Worm (Caenorhabditis elegans) whole organism, L2 larva: ENCODE results near the gene gei-4.

Experiments
- ZK546.5 ChIP-seq: sonication (generic microtip); optimal IDR thresholded peaks from 2 replicates; lab custom pipeline; 2017; ENCODE audit warnings: missing biosample characterization, missing genetic modification characterization
- egl-27 ChIP-seq: sonication (generic microtip); optimal IDR thresholded peaks from 3 replicates; lab custom pipeline; 2017; ENCODE audit warnings: missing biosample characterization, missing genetic modification reagents, missing genetic modification characterization
- lsy-2 ChIP-seq, 2 experiments: fragments of 150-350 bp in 1 of 2; sonication (generic microtip) in 1 of 2; optimal IDR thresholded peaks; 2 replicates each; lab custom pipeline; 2014 to 2017; ENCODE audit warnings: missing biosample characterization in 2 of 2, missing genetic modification characterization in 2 of 2
- ztf-1 ChIP-seq: fragments of 200-800 bp; sonication (Bioruptor generic); conservative IDR thresholded peaks from 2 replicates; pipeline ENCODE4 v1.3.6; 2022; ENCODE audit warnings: missing genetic modification characterization, missing compliant biosample characterization
- ztf-11 ChIP-seq: sonication (generic microtip); optimal IDR thresholded peaks from 2 replicates; lab custom pipeline; 2017; ENCODE audit warnings: missing biosample characterization, missing genetic modification characterization

DNA sequence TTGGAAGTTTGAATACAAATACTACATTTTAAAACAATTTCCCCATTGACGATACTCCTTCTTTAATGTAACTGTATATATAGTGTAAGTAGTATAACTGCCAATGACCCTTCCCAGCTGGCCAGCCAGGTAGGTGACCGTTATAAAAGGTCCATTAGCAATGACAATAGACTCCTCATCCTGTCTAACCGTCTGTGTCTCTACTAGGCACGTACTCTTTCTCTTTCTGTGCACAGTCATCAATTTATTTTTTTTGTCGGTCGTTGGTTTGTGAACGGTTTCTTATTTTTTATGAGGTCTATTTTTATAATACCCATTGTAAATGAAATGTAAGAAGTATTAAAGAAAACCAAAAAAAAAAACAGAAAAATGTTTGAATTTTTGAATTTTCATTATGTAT, 50.0 kb downstream of the gei-4 start:
- no peak for TF ChIP-seq ZK546.5 (tag; lab: Kevin White, UChicago)
- no peak for TF ChIP-seq ztf-1 (GFP tag; lab: Robert Waterston, UW)
- TF ChIP-seq egl-27 (tag; lab: Kevin White, UChicago), result no peak
- no peak for TF ChIP-seq ztf-11 (tag; lab: Kevin White, UChicago)
- no peak for TF ChIP-seq lsy-2 (tag; optimal IDR thresholded peaks at IDR 0.05; lab: Kevin White, UChicago)
